Fruit fly (Drosophila melanogaster): ENCODE data around the gene CG31198.
A peak's percentile ranks its signal among the peaks of the same experiment; 100 is the strongest.

The CG31198 gene

dm6 chr3R:21781448-21781847 lies 27.3 kb downstream of the CG31198 start (continued):
- TF ChIP-seq CG11247 (GFP tag; IDR thresholded peaks at IDR 0.05) (peak; percentile 33; the same call in 1 of the 2 replicates), CG7372 (GFP tag; IDR thresholded peaks at IDR 0.05) (peak; percentile 50), CG4617 (GFP tag; optimal IDR thresholded peaks at IDR 0.05; ENCODE audit: borderline replicate concordance) (no peak), Aef1 (GFP tag; IDR thresholded peaks at IDR 0.05) (peak; percentile 74), Atf-2 (GFP tag; optimal IDR thresholded peaks at IDR 0.05) (peak; percentile 20), chinmo (GFP tag; IDR thresholded peaks at IDR 0.05; ENCODE audit: partially characterized antibody) (no peak), CG18764 (GFP tag; optimal IDR thresholded peaks at IDR 0.05) (peak; percentile 45), CG2116 (GFP tag; optimal IDR thresholded peaks at IDR 0.05) (no peak), CoRest (tag; optimal IDR thresholded peaks at IDR 0.05) (peak; percentile 76), CG1832 (GFP tag; optimal IDR thresholded peaks at IDR 0.05) (no peak), mam (GFP tag; optimal IDR thresholded peaks at IDR 0.05) (peak; percentile 76), CG13123 (GFP tag; optimal IDR thresholded peaks at IDR 0.05) (no peak), pfk (GFP tag; optimal IDR thresholded peaks at IDR 0.05) (no peak), CG9727 (GFP tag; optimal IDR thresholded peaks at IDR 0.05) (peak; percentile 68), Kr (GFP tag; optimal IDR thresholded peaks at IDR 0.05) (no peak), cwo (GFP tag; optimal IDR thresholded peaks at IDR 0.05) (peak; percentile 36), CG15479 (GFP tag; optimal IDR thresholded peaks at IDR 0.05) (no peak), CG10147 (GFP tag; optimal IDR thresholded peaks at IDR 0.05) (peak; percentile 41), CG12155 (GFP tag; optimal IDR thresholded peaks at IDR 0.05) (peak; percentile 51), NFAT (GFP tag; IDR thresholded peaks at IDR 0.05) (no peak), grau (tag; optimal IDR thresholded peaks at IDR 0.05) (peak; percentile 76), slp2 (GFP tag; optimal IDR thresholded peaks at IDR 0.05) (peak; percentile 62), twi (tag; optimal IDR thresholded peaks at IDR 0.05) (peak; percentile 39), MBD-R2 (GFP tag; IDR thresholded peaks at IDR 0.05) (peak; percentile 24; the same call in 1 of the 2 replicates), bab2 (GFP tag; optimal IDR thresholded peaks at IDR 0.05) (peak; percentile 61), Ets97D (GFP tag; optimal IDR thresholded peaks at IDR 0.05) (peak; percentile 14), CG4328 (GFP tag; optimal IDR thresholded peaks at IDR 0.05) (peak; percentile 10), Xbp1 (GFP tag; optimal IDR thresholded peaks at IDR 0.05) (peak; percentile 66), CG7839 (tag; optimal IDR thresholded peaks at IDR 0.05) (peak; percentile 79), pum (GFP tag; optimal IDR thresholded peaks at IDR 0.05) (peak; percentile 51), lmd (GFP tag; IDR thresholded peaks at IDR 0.05) (peak; percentile 76), CG2120 (GFP tag; optimal IDR thresholded peaks at IDR 0.05) (peak; percentile 72), Dip2 (GFP tag; IDR thresholded peaks at IDR 0.05) (no peak), CG14667 (GFP tag; IDR thresholded peaks at IDR 0.05) (peak; percentile 59; the same call in 1 of the 2 replicates), sob (GFP tag; IDR thresholded peaks at IDR 0.05) (peak; percentile 72), CG10565 (GFP tag; optimal IDR thresholded peaks at IDR 0.05) (no peak), jumu (GFP tag; optimal IDR thresholded peaks at IDR 0.05) (peak; percentile 11), phol (tag; optimal IDR thresholded peaks at IDR 0.05) (peak; percentile 74), CG5180 (GFP tag; optimal IDR thresholded peaks at IDR 0.05) (no peak), eve (GFP tag; optimal IDR thresholded peaks at IDR 0.05) (no peak), nom (GFP tag; optimal IDR thresholded peaks at IDR 0.05) (peak; percentile 82), CG10274 (GFP tag; optimal IDR thresholded peaks at IDR 0.05) (peak; percentile 3), HLH3B (GFP tag; IDR thresholded peaks at IDR 0.05) (peak; percentile 57), CG15696 (tag; optimal IDR thresholded peaks at IDR 0.05) (peak; percentile 47), CG30403 (GFP tag; optimal IDR thresholded peaks at IDR 0.05) (peak; percentile 76), Tbp (GFP tag; optimal IDR thresholded peaks at IDR 0.05) (no peak), Blimp-1 (GFP tag; optimal IDR thresholded peaks at IDR 0.05) (peak; percentile 73), CG18476 (GFP tag; optimal IDR thresholded peaks at IDR 0.05) (peak; percentile 51), CG8924 (tag; optimal IDR thresholded peaks at IDR 0.05) (peak; percentile 71), CG16863 (GFP tag; optimal IDR thresholded peaks at IDR 0.05) (peak; percentile 60), inv (GFP tag; IDR thresholded peaks at IDR 0.05; ENCODE audit: partially characterized antibody) (no peak)

Measured in whole organism, embryonic.